Fruit fly (Drosophila melanogaster) whole organism: ENCODE measurements around the gene CG33695.

Experiments
- CG8478 ChIP-seq: fragments of >200 bp; optimal IDR thresholded peaks from 2 replicates; lab custom pipeline; 2018; ENCODE audit warnings: inconsistent platforms
- Dll ChIP-seq: fragments of >200 bp; optimal IDR thresholded peaks from 2 replicates; lab custom pipeline; 2017
- pan ChIP-seq: fragments of >200 bp; optimal IDR thresholded peaks from 2 replicates; lab custom pipeline; 2017
- psq ChIP-seq: fragments of >200 bp; optimal IDR thresholded peaks from 2 replicates; lab custom pipeline; 2017
- usp ChIP-seq: fragments of >200 bp; optimal IDR thresholded peaks from 2 replicates; lab custom pipeline; 2017; ENCODE audit warnings: missing biosample characterization, missing genetic modification characterization, mixed read lengths

- TF ChIP-seq usp (GFP tag; lab: Kevin White, UChicago), result no peak
- TF ChIP-seq psq (lab: Kevin White, UChicago), result no peak
- no peak for TF ChIP-seq Dll (lab: Kevin White, UChicago)
- TF ChIP-seq CG8478, result no peak
- no peak for TF ChIP-seq pan (lab: Kevin White, UChicago)
These were observed 46.1 kb downstream of the CG33695 start for dm6 chr2L:11323917-11324316.
